Worm (Caenorhabditis elegans) whole organism, L2 larva: ENCODE measurements around the gene set-8.
A peak's percentile ranks its signal among the peaks of the same experiment; 100 is the strongest.

Experiments used
- aly-2 ChIP-seq: fragments of 150-350 bp; optimal IDR thresholded peaks from 2 replicates; lab custom pipeline; 2014; ENCODE audit warnings: missing biosample characterization, missing genetic modification characterization
- egl-27 ChIP-seq: sonication (generic microtip); optimal IDR thresholded peaks from 3 replicates; lab custom pipeline; 2017; ENCODE audit warnings: missing biosample characterization, missing genetic modification reagents, missing genetic modification characterization
- elt-1 ChIP-seq: fragments of 150-350 bp; optimal IDR thresholded peaks from 2 replicates; lab custom pipeline; 2014; ENCODE audit warnings: missing biosample characterization, missing genetic modification characterization
- fos-1 ChIP-seq: fragments of 150-350 bp; optimal IDR thresholded peaks from 2 replicates; lab custom pipeline; 2014; ENCODE audit warnings: missing biosample characterization, missing genetic modification characterization
- nhr-12 ChIP-seq: fragments of 150-350 bp; optimal IDR thresholded peaks from 2 replicates; lab custom pipeline; 2014; ENCODE audit warnings: missing biosample characterization, missing genetic modification characterization
- unc-39 ChIP-seq: fragments of 150-350 bp; optimal IDR thresholded peaks from 2 replicates; lab custom pipeline; 2014; ENCODE audit warnings: missing biosample characterization, missing genetic modification characterization
- unc-62 ChIP-seq: fragments of 150-350 bp; optimal IDR thresholded peaks from 2 replicates; lab custom pipeline; 2014; ENCODE audit warnings: missing biosample characterization, missing genetic modification reagents, missing genetic modification characterization
- zag-1 ChIP-seq: fragments of 150-350 bp; optimal IDR thresholded peaks from 2 replicates; lab custom pipeline; 2014; ENCODE audit warnings: missing biosample characterization, missing genetic modification characterization
- ztf-11 ChIP-seq: sonication (generic microtip); optimal IDR thresholded peaks from 2 replicates; lab custom pipeline; 2017; ENCODE audit warnings: missing biosample characterization, missing genetic modification characterization

DNA sequence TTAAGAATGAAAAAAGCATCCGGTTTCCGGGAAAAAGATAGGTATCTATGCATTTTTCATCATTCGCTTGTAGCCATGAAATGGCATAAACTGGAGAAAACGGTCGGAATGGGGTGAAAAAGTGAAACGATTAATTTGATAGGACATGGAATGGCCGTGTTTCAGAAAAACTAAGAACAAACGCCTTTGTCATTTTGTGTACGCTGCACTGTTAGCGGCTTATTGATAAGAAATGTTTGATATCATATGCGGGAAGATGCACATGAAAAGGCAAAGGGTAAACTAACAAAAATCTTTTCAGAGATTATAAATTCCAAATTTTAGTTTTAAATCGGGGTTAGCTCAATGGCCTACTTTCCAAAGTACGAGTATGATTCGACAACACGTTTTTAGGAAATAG lies 25.4 kb upstream of the set-8 start:
- TF ChIP-seq ztf-11 (tag; lab: Kevin White, UChicago) (no peak), fos-1 (tag; lab: Kevin White, UChicago) (peak; percentile 77), zag-1 (tag; lab: Kevin White, UChicago) (no peak), unc-62 (GFP tag; lab: Kevin White, UChicago) (no peak), egl-27 (tag; lab: Kevin White, UChicago) (no peak), unc-39 (tag; lab: Kevin White, UChicago) (no peak), elt-1 (tag; lab: Kevin White, UChicago) (no peak), aly-2 (no peak), nhr-12 (tag; lab: Kevin White, UChicago) (no peak)
